Worm (Caenorhabditis elegans) whole organism, L4 larva: ENCODE results near the gene unc-44.

ENCODE experiments used
- F10B5.3 ChIP-seq: sonication (generic microtip); optimal IDR thresholded peaks from 2 replicates; lab custom pipeline; 2016; ENCODE audit warnings: mild to moderate bottlenecking, missing genetic modification characterization, missing compliant biosample characterization
- F49E8.2 ChIP-seq: sonication (generic microtip); optimal IDR thresholded peaks from 2 replicates; lab custom pipeline; 2016; ENCODE audit warnings: missing compliant biosample characterization, mild to moderate bottlenecking, missing genetic modification characterization, borderline replicate concordance
- aly-2 ChIP-seq: sonication (generic microtip); optimal IDR thresholded peaks from 2 replicates; lab custom pipeline; 2018; ENCODE audit warnings: missing biosample characterization, missing genetic modification characterization
- ceh-82 ChIP-seq: sonication (generic microtip); optimal IDR thresholded peaks from 2 replicates; lab custom pipeline; 2017; ENCODE audit warnings: missing biosample characterization, missing genetic modification characterization
- ces-1 ChIP-seq: fragments of 150-350 bp; sonication (generic microtip); optimal IDR thresholded peaks from 4 replicates; lab custom pipeline; 2014; ENCODE audit warnings: missing biosample characterization, missing genetic modification reagents, missing genetic modification characterization
- dve-1 ChIP-seq: sonication (generic microtip); optimal IDR thresholded peaks from 2 replicates; lab custom pipeline; 2017; ENCODE audit warnings: antibody characterized with exemption, mild to moderate bottlenecking, missing genetic modification characterization, missing compliant biosample characterization; ENCODE audit not compliant: insufficient read depth
- egl-27 ChIP-seq: sonication (generic microtip); optimal IDR thresholded peaks from 3 replicates; lab custom pipeline; 2017; ENCODE audit warnings: missing biosample characterization, missing genetic modification reagents, missing genetic modification characterization
- nhr-237 ChIP-seq: sonication (generic microtip); optimal IDR thresholded peaks from 2 replicates; lab custom pipeline; 2017; ENCODE audit warnings: missing biosample characterization, missing genetic modification characterization
- nhr-41 ChIP-seq: fragments of 200-800 bp; sonication (Bioruptor generic); IDR thresholded peaks from 2 replicates; pipeline ENCODE4 v1.3.6; 2022; ENCODE audit warnings: missing genetic modification reagents, missing genetic modification characterization, missing compliant biosample characterization
- nhr-76 ChIP-seq: fragments of 150-350 bp; optimal IDR thresholded peaks from 2 replicates; lab custom pipeline; 2014; ENCODE audit warnings: missing biosample characterization, missing genetic modification characterization
- pha-4 ChIP-seq, 2 experiments: fragments of 150-350 bp in 1 of 2; fragments of 200-800 bp in 1 of 2; sonication (Bioruptor generic) in 1 of 2; IDR thresholded peaks in 1 of 2; optimal IDR thresholded peaks in 1 of 2; 2 replicates each; pipeline versions ENCODE4 v1.3.6 to Lab custom; 2014 to 2022; ENCODE audit warnings: missing genetic modification characterization in 2 of 2, missing genetic modification reagents in 2 of 2, missing biosample characterization in 1 of 2, missing compliant biosample characterization in 1 of 2
- pqm-1 ChIP-seq: sonication (generic microtip); optimal IDR thresholded peaks from 2 replicates; lab custom pipeline; 2017; ENCODE audit warnings: missing biosample characterization, missing genetic modification characterization
- unc-39 ChIP-seq: sonication (generic microtip); optimal IDR thresholded peaks from 2 replicates; lab custom pipeline; 2017; ENCODE audit warnings: missing biosample characterization, missing genetic modification characterization
- unc-62 ChIP-seq, 3 experiments: fragments of 150-350 bp in 1 of 3; sonication (generic microtip); optimal IDR thresholded peaks in 2 of 3; peaks in 1 of 3; 1 replicate in 1 of 3; 2 replicates in 2 of 3; lab custom pipeline; 2014 to 2017; ENCODE audit warnings: missing biosample characterization in 3 of 3, missing genetic modification characterization in 3 of 3, missing genetic modification reagents in 3 of 3, missing genotype in 1 of 3

DNA sequence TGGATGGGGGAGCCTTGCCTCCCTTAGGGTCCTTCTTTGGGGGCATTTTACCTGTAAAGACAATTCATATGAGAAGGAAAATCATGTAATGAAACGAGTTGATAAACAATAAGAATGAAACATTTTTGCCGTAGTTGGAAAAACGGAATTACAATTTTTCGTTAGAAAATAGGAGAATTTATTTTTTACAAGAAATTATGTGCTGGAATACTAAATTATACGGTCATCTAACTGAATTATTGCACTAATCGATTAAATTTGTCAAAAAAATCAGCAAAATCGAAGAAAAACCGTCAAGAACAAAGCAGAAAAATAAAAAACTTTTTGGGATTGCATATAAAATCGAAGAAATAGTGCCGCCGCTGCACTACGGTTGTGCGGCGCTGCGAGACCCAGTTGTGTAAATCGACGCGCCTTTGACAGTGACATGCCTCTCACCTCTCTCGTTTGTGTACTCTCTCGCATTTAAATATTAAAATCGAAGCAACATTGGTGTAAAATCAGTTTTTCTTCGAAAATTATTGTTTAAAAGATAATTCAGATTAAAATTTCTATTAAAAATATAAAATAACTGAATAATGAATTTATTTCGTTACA, 27.7 kb upstream of the unc-44 start, which contains the start of gene rps-25:
- TF ChIP-seq ces-1 (GFP tag; lab: Kevin White, UChicago), result no peak
- TF ChIP-seq dve-1 (tag; lab: Kevin White, UChicago), result peak; percentile 57
- no peak for TF ChIP-seq unc-62 (GFP tag; optimal IDR thresholded peaks at IDR 0.05 in 1 of 2; lab: Kevin White, UChicago)
- TF ChIP-seq unc-62 (tag; optimal IDR thresholded peaks at IDR 0.05; lab: Kevin White, UChicago), result no peak
- no peak for TF ChIP-seq nhr-41 (GFP tag; lab: Robert Waterston, UW)
- TF ChIP-seq egl-27, result no peak
- TF ChIP-seq pha-4 (GFP tag; IDR thresholded peaks at IDR 0.05; lab: Robert Waterston, UW), result 0 out of 2 replicates have a peak, but pooled peaks have one; percentile 25
- no peak for TF ChIP-seq pha-4 (tag; optimal IDR thresholded peaks at IDR 0.05; lab: Kevin White, UChicago)
- TF ChIP-seq unc-39 (tag; lab: Kevin White, UChicago), result no peak
- no peak for TF ChIP-seq aly-2 (tag; lab: Kevin White, UChicago)
- TF ChIP-seq nhr-237, result no peak
- TF ChIP-seq F49E8.2, result peak; percentile 1
- TF ChIP-seq pqm-1 (tag; lab: Kevin White, UChicago), result no peak
- TF ChIP-seq nhr-76 (tag; lab: Kevin White, UChicago), result no peak
- TF ChIP-seq ceh-82 (tag; lab: Kevin White, UChicago), result no peak
- no peak for TF ChIP-seq F10B5.3 (tag; lab: Kevin White, UChicago)
